Worm (Caenorhabditis elegans): ENCODE data around the gene srw-62.

The srw-62 gene

ce11 chrII:7825107-7825506, at the start of gene srw-62:
Gene srw-62, plus strand, starts transcription at chrII:7825407.
- TF ChIP-seq aha-1 (tag), result peak; percentile 4
- TF ChIP-seq ceh-28 (tag; optimal IDR thresholded peaks at IDR 0.05), result no peak

DNA sequence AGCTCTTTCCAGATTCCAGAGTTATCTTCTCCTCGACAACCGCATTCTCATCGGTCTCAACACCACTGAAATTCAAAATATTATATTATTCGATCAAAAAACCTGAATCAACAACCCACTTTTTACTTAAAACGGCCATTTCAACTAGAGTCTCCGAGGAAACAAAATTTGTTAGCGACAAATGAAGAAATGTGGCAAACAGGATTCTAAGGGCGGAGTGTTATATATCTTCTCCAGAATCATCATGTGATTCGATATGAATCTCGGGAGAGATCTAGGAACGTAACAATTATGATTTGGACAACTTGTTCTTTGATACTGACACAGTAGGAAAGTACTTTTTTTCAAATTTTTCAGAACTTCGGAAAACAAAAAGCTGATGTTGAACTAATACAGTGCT, 49.0 kb upstream of the srw-62 start:
- TF ChIP-seq unc-62 (GFP tag; optimal IDR thresholded peaks at IDR 0.05 in 1 of 2) (peak in 1 of 2 experiments; percentile 89), unc-62 (tag; optimal IDR thresholded peaks at IDR 0.05) (no peak), nhr-11 (tag; optimal IDR thresholded peaks at IDR 0.05) (no peak), nhr-28 (tag; optimal IDR thresholded peaks at IDR 0.05) (peak; percentile 6)

ce11 chrII:7776715-7777114, 48.5 kb upstream of the srw-62 start:
- no peak for TF ChIP-seq hlh-30 (tag; optimal IDR thresholded peaks at IDR 0.05; ENCODE audit: insufficient read depth)
- TF ChIP-seq lin-38 (GFP tag; IDR thresholded peaks at IDR 0.05), result no peak
- TF ChIP-seq zfp-3 (GFP tag; conservative IDR thresholded peaks at IDR 0.05), result no peak
- TF ChIP-seq dmd-9 (GFP tag; IDR thresholded peaks at IDR 0.05), result no peak
- TF ChIP-seq nhr-102 (tag; optimal IDR thresholded peaks at IDR 0.05), result no peak
- TF ChIP-seq ceh-20 (GFP tag; IDR thresholded peaks at IDR 0.05), result no peak
- no peak for TF ChIP-seq nhr-42 (GFP tag; IDR thresholded peaks at IDR 0.05)
- peak in 1 of 2 experiments; percentile 49 for TF ChIP-seq mdl-1 (tag; optimal IDR thresholded peaks at IDR 0.05)
- TF ChIP-seq madf-9 (GFP tag; conservative IDR thresholded peaks at IDR 0.05), result no peak
- no peak for TF ChIP-seq dmd-8 (GFP tag; IDR thresholded peaks at IDR 0.05)
- TF ChIP-seq mep-1 (tag; optimal IDR thresholded peaks at IDR 0.05), result no peak
- no peak for TF ChIP-seq nhr-41 (GFP tag; IDR thresholded peaks at IDR 0.05)
- no peak for TF ChIP-seq snpc-4 (tag; optimal IDR thresholded peaks at IDR 0.05)
- no peak for TF ChIP-seq ceh-62 (tag; optimal IDR thresholded peaks at IDR 0.05)
- no peak for TF ChIP-seq aly-2 (tag; optimal IDR thresholded peaks at IDR 0.05)
- TF ChIP-seq cey-2 (tag; optimal IDR thresholded peaks at IDR 0.05; ENCODE audit: borderline replicate concordance, insufficient read depth), result no peak
- TF ChIP-seq ctbp-1 (GFP tag; IDR thresholded peaks at IDR 0.05), result no peak
- TF ChIP-seq ZK546.5 (tag; optimal IDR thresholded peaks at IDR 0.05), result no peak
- no peak for TF ChIP-seq F37D6.2 (tag; optimal IDR thresholded peaks at IDR 0.05)
- no peak for TF ChIP-seq spr-3 (GFP tag; optimal IDR thresholded peaks at IDR 0.05)
- no peak for TF ChIP-seq tag-97 (GFP tag; IDR thresholded peaks at IDR 0.05)
- TF ChIP-seq daf-16 (GFP tag; optimal IDR thresholded peaks at IDR 0.05), result no peak
- peak; percentile 56 for TF ChIP-seq daf-16 (tag; optimal IDR thresholded peaks at IDR 0.05)
- no peak for TF ChIP-seq ceh-44 (GFP tag; IDR thresholded peaks at IDR 0.05)
- no peak for TF ChIP-seq gei-8 (GFP tag; optimal IDR thresholded peaks at IDR 0.05)
- no peak for TF ChIP-seq ceh-32 (tag; optimal IDR thresholded peaks at IDR 0.05; ENCODE audit: poor library complexity)
- TF ChIP-seq zip-11 (GFP tag; IDR thresholded peaks at IDR 0.05), result no peak
- TF ChIP-seq lsy-2 (tag; optimal IDR thresholded peaks at IDR 0.05), result no peak
- TF ChIP-seq aha-1 (tag), result peak; percentile 57
- no peak for TF ChIP-seq snpc-1.2 (GFP tag; IDR thresholded peaks at IDR 0.05)
- TF ChIP-seq nhr-237 (tag; optimal IDR thresholded peaks at IDR 0.05), result no peak
- TF ChIP-seq saeg-2 (GFP tag; IDR thresholded peaks at IDR 0.05), result no peak
- no peak for TF ChIP-seq mxl-2 (GFP tag; conservative IDR thresholded peaks at IDR 0.05)
- no peak for TF ChIP-seq nhr-48 (tag; optimal IDR thresholded peaks at IDR 0.05)
- TF ChIP-seq set-16 (GFP tag; IDR thresholded peaks at IDR 0.05), result no peak
- peak; percentile 64 for TF ChIP-seq dmd-6 (GFP tag; IDR thresholded peaks at IDR 0.05)
- TF ChIP-seq pqm-1 (tag; optimal IDR thresholded peaks at IDR 0.05), result peak; percentile 71
- TF ChIP-seq daf-19 (GFP tag; conservative IDR thresholded peaks at IDR 0.05), result no peak
- TF ChIP-seq duxl-1 (tag; optimal IDR thresholded peaks at IDR 0.05; ENCODE audit: poor library complexity), result no peak
- no peak for TF ChIP-seq vab-7 (GFP tag; IDR thresholded peaks at IDR 0.05)
- no peak for TF ChIP-seq ztf-11 (tag; optimal IDR thresholded peaks at IDR 0.05)
- TF ChIP-seq hmg-1.1 (GFP tag; IDR thresholded peaks at IDR 0.05), result no peak
- no peak for TF ChIP-seq madf-5 (GFP tag; IDR thresholded peaks at IDR 0.05)
- no peak for TF ChIP-seq arid-1 (GFP tag; conservative IDR thresholded peaks at IDR 0.05)
